ENCODE assay signal across 1 fruit fly cellular context in the genomic region with DNA sequence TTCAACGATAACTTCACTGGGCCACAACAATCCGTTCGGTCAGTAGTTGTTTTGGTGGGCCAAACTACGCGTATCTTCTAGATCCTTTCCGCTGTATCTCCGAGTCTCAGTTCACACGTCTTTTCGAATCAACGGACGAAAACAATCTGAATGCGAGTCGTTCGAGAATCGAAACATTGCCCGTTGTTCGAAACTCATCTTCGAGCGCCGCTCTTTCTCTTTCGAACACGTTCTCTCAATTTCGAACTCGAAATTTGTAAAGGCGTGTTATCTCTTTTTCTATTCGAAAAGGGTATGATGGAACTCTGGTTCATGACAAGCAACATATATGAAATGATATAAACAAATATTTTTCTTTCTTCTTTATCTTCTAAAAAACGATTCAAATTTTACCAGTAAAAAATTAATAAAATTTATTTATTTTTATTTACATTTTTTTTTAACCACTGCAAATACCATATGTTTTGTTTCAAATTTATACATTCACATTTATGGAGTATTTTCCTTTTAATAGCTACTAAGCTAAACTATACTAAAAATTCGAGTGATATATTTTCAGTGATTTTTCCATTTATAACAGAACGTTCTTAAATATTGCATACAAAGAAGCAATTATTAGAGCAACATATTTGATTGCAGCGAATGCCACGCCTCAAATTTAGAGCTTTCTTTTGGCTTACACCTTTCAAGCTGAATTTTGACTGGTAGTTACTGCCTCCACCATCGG.
TF ChIP-seq lines count a peak whose summit lies in the region.

A gene (minus strand): TSS at position 151 of the 727 bp plus-strand sequence.

TF ChIP-seq in whole organism, embryonic, 481 proteins besides CTCF, POLR2A, EP300 and RAD21 (continued from another document and continues in another):
- TF ChIP-seq org-1 (GFP tag; optimal IDR thresholded peaks at IDR 0.05; lab: Kevin White, UChicago): peak; percentile 64
- TF ChIP-seq CG11093 (GFP tag; IDR thresholded peaks at IDR 0.05; lab: Robert Waterston, UW): peak; percentile 52; the same call in 1 of the 3 replicates
- TF ChIP-seq CG8388 (GFP tag; optimal IDR thresholded peaks at IDR 0.05; lab: Kevin White, UChicago): peak; percentile 93
- peak; percentile 94 for TF ChIP-seq Xbp1 (GFP tag; optimal IDR thresholded peaks at IDR 0.05; lab: Kevin White, UChicago)
- TF ChIP-seq CG32772 (GFP tag; IDR thresholded peaks at IDR 0.05; lab: Robert Waterston, UW): peak; percentile 84
- TF ChIP-seq tap (tag; optimal IDR thresholded peaks at IDR 0.05; lab: Kevin White, UChicago): peak; percentile 88
- peak; percentile 56 for TF ChIP-seq sd (tag; optimal IDR thresholded peaks at IDR 0.05; lab: Kevin White, UChicago)
- peak; percentile 82 for TF ChIP-seq CG1233 (GFP tag; optimal IDR thresholded peaks at IDR 0.05; lab: Kevin White, UChicago)
- peak; percentile 59 to 94 for TF ChIP-seq Hr51 (GFP tag; optimal IDR thresholded peaks at IDR 0.05; lab: Kevin White, UChicago)
- TF ChIP-seq vnd (GFP tag; IDR thresholded peaks at IDR 0.05; lab: Robert Waterston, UW; ENCODE audit: partially characterized antibody): no peak
- TF ChIP-seq Atf-2 (GFP tag; optimal IDR thresholded peaks at IDR 0.05; lab: Kevin White, UChicago): peak; percentile 69
- TF ChIP-seq CG4820 (GFP tag; optimal IDR thresholded peaks at IDR 0.05; lab: Kevin White, UChicago): peak; percentile 66
- TF ChIP-seq CG18619 (GFP tag; optimal IDR thresholded peaks at IDR 0.05; lab: Kevin White, UChicago): peak; percentile 84
- TF ChIP-seq bab2 (GFP tag; optimal IDR thresholded peaks at IDR 0.05; lab: Kevin White, UChicago): peak; percentile 71
- peak; percentile 82 for TF ChIP-seq ind (GFP tag; optimal IDR thresholded peaks at IDR 0.05; lab: Kevin White, UChicago)
- peak; percentile 71 for TF ChIP-seq CG13775 (GFP tag; optimal IDR thresholded peaks at IDR 0.05; lab: Kevin White, UChicago)
- TF ChIP-seq ERR (GFP tag; optimal IDR thresholded peaks at IDR 0.05; lab: Kevin White, UChicago): peak; percentile 4
- peak; percentile 91 for TF ChIP-seq Ptx1 (GFP tag; IDR thresholded peaks at IDR 0.05; lab: Robert Waterston, UW)
- TF ChIP-seq CG12299 (tag; optimal IDR thresholded peaks at IDR 0.05; lab: Kevin White, UChicago): peak; percentile 91
- peak; percentile 92 for TF ChIP-seq Drgx (GFP tag; IDR thresholded peaks at IDR 0.05; lab: Robert Waterston, UW)
- peak; percentile 81 for TF ChIP-seq Hand (GFP tag; optimal IDR thresholded peaks at IDR 0.05; lab: Kevin White, UChicago)
- TF ChIP-seq CG30403 (GFP tag; optimal IDR thresholded peaks at IDR 0.05; lab: Kevin White, UChicago): peak; percentile 84
- peak; percentile 29 for TF ChIP-seq CG1529 (GFP tag; optimal IDR thresholded peaks at IDR 0.05; lab: Kevin White, UChicago)
- TF ChIP-seq ftz-f1 (GFP tag; optimal IDR thresholded peaks at IDR 0.05; lab: Kevin White, UChicago): no peak
- no peak for TF ChIP-seq CkIIα-i1 (GFP tag; IDR thresholded peaks at IDR 0.05; lab: Robert Waterston, UW)
- TF ChIP-seq schlank (tag; optimal IDR thresholded peaks at IDR 0.05; lab: Kevin White, UChicago): peak; percentile 39
- peak; percentile 72 for TF ChIP-seq CG3407 (GFP tag; optimal IDR thresholded peaks at IDR 0.05; lab: Kevin White, UChicago)
- TF ChIP-seq H15 (GFP tag; IDR thresholded peaks at IDR 0.05; lab: Robert Waterston, UW): peak; percentile 65; the same call in 2 of the 3 replicates
- peak; percentile 65 to 81 for TF ChIP-seq Pdp1 (GFP tag; optimal IDR thresholded peaks at IDR 0.05; lab: Kevin White, UChicago)
- no peak for TF ChIP-seq CG15479 (GFP tag; optimal IDR thresholded peaks at IDR 0.05; lab: Kevin White, UChicago)
- peak; percentile 63 for TF ChIP-seq CG30020 (tag; optimal IDR thresholded peaks at IDR 0.05; lab: Kevin White, UChicago)
- TF ChIP-seq Ravus (GFP tag; IDR thresholded peaks at IDR 0.05; lab: Robert Waterston, UW): peak; percentile 51; the same call in 1 of the 2 replicates
- TF ChIP-seq scrt (GFP tag; optimal IDR thresholded peaks at IDR 0.05; lab: Kevin White, UChicago): peak; percentile 67
- TF ChIP-seq Spps (tag; optimal IDR thresholded peaks at IDR 0.05; lab: Kevin White, UChicago): peak; percentile 80
- TF ChIP-seq sr (GFP tag; IDR thresholded peaks at IDR 0.05; lab: Robert Waterston, UW): peak; percentile 54; the same call in 2 of the 3 replicates
- TF ChIP-seq stwl (tag; optimal IDR thresholded peaks at IDR 0.05; lab: Kevin White, UChicago): no peak
- TF ChIP-seq CG33557 (GFP tag; optimal IDR thresholded peaks at IDR 0.05; lab: Kevin White, UChicago): peak; percentile 89
- no peak; the same call in 1 of the 2 replicates for TF ChIP-seq ham (GFP tag; IDR thresholded peaks at IDR 0.05; lab: Robert Waterston, UW)
- TF ChIP-seq odd (GFP tag; optimal IDR thresholded peaks at IDR 0.05; lab: Kevin White, UChicago): peak; percentile 87
- peak; percentile 96 for TF ChIP-seq row (GFP tag; IDR thresholded peaks at IDR 0.05; lab: Robert Waterston, UW)
- TF ChIP-seq CG10654 (GFP tag; optimal IDR thresholded peaks at IDR 0.05; lab: Kevin White, UChicago): peak; percentile 72
- peak; percentile 60 for TF ChIP-seq ewg (GFP tag; optimal IDR thresholded peaks at IDR 0.05; lab: Kevin White, UChicago)
- no peak for TF ChIP-seq hth (optimal IDR thresholded peaks at IDR 0.05; lab: Kevin White, UChicago)
- TF ChIP-seq CG11504 (tag; optimal IDR thresholded peaks at IDR 0.05; lab: Kevin White, UChicago): peak; percentile 91
- TF ChIP-seq pros (GFP tag; optimal IDR thresholded peaks at IDR 0.05; lab: Kevin White, UChicago): peak; percentile 78
- peak; percentile 60 for TF ChIP-seq CG11723 (GFP tag; optimal IDR thresholded peaks at IDR 0.05; lab: Kevin White, UChicago)
- no peak for TF ChIP-seq MTF-1 (GFP tag; optimal IDR thresholded peaks at IDR 0.05; lab: Kevin White, UChicago; ENCODE audit: borderline replicate concordance)
- TF ChIP-seq Mrtf (GFP tag; IDR thresholded peaks at IDR 0.05; lab: Robert Waterston, UW): peak; percentile 78; the same call in 2 of the 3 replicates
- TF ChIP-seq CG12104 (GFP tag; optimal IDR thresholded peaks at IDR 0.05; lab: Kevin White, UChicago): peak; percentile 38
- peak; percentile 36 for TF ChIP-seq CG15073 (GFP tag; optimal IDR thresholded peaks at IDR 0.05; lab: Kevin White, UChicago)
- no peak for TF ChIP-seq tll (GFP tag; optimal IDR thresholded peaks at IDR 0.05; lab: Kevin White, UChicago)
- TF ChIP-seq Neu2 (GFP tag; optimal IDR thresholded peaks at IDR 0.05; lab: Kevin White, UChicago; ENCODE audit: borderline replicate concordance): no peak
- TF ChIP-seq CG4617 (GFP tag; optimal IDR thresholded peaks at IDR 0.05; lab: Kevin White, UChicago; ENCODE audit: borderline replicate concordance): peak; percentile 53
- TF ChIP-seq B-H1 (GFP tag; IDR thresholded peaks at IDR 0.05; lab: Robert Waterston, UW): peak; percentile 90
- TF ChIP-seq bbx (GFP tag; IDR thresholded peaks at IDR 0.05; lab: Robert Waterston, UW; ENCODE audit: partially characterized antibody): peak; percentile 81
- TF ChIP-seq CG16863 (GFP tag; optimal IDR thresholded peaks at IDR 0.05; lab: Kevin White, UChicago): peak; percentile 73
- TF ChIP-seq Atf3 (GFP tag; optimal IDR thresholded peaks at IDR 0.05; lab: Kevin White, UChicago): peak; percentile 44
- TF ChIP-seq CG13424 (tag; optimal IDR thresholded peaks at IDR 0.05; lab: Kevin White, UChicago): peak; percentile 92
- peak; percentile 85 for TF ChIP-seq B-H2 (GFP tag; optimal IDR thresholded peaks at IDR 0.05; lab: Kevin White, UChicago)
- peak; percentile 68; the same call in 1 of the 2 replicates for TF ChIP-seq CG8765 (GFP tag; IDR thresholded peaks at IDR 0.05; lab: Robert Waterston, UW)
- TF ChIP-seq CG10543 (GFP tag; optimal IDR thresholded peaks at IDR 0.05; lab: Kevin White, UChicago): peak; percentile 70
- TF ChIP-seq CG12391 (tag; optimal IDR thresholded peaks at IDR 0.05; lab: Kevin White, UChicago): peak; percentile 97
- peak; percentile 88 for TF ChIP-seq ase (GFP tag; IDR thresholded peaks at IDR 0.05; lab: Robert Waterston, UW)
- TF ChIP-seq Adf1 (GFP tag; IDR thresholded peaks at IDR 0.05; lab: Robert Waterston, UW): peak; percentile 53; the same call in 1 of the 2 replicates
- TF ChIP-seq HLH4C (GFP tag; IDR thresholded peaks at IDR 0.05; lab: Robert Waterston, UW; ENCODE audit: partially characterized antibody): peak; percentile 9; the same call in 2 of the 3 replicates
- peak; percentile 69 for TF ChIP-seq psq (GFP tag; optimal IDR thresholded peaks at IDR 0.05; lab: Kevin White, UChicago)
- TF ChIP-seq Dad (GFP tag; optimal IDR thresholded peaks at IDR 0.05; lab: Kevin White, UChicago): peak; percentile 23
- peak; percentile 43 for TF ChIP-seq Ets97D (GFP tag; optimal IDR thresholded peaks at IDR 0.05; lab: Kevin White, UChicago)
- peak; percentile 57 for TF ChIP-seq Camta (GFP tag; optimal IDR thresholded peaks at IDR 0.05; lab: Kevin White, UChicago)
- TF ChIP-seq Vsx1 (GFP tag; optimal IDR thresholded peaks at IDR 0.05; lab: Kevin White, UChicago): peak; percentile 36
- peak; percentile 23 for TF ChIP-seq CG9876 (GFP tag; optimal IDR thresholded peaks at IDR 0.05; lab: Kevin White, UChicago)
- TF ChIP-seq ranshi (GFP tag; IDR thresholded peaks at IDR 0.05; lab: Robert Waterston, UW): peak; percentile 92
- peak; percentile 85 for TF ChIP-seq CG9437 (GFP tag; optimal IDR thresholded peaks at IDR 0.05; lab: Kevin White, UChicago)
- peak; percentile 88 for TF ChIP-seq CG17385 (GFP tag; optimal IDR thresholded peaks at IDR 0.05; lab: Kevin White, UChicago)
- TF ChIP-seq CG14710 (tag; optimal IDR thresholded peaks at IDR 0.05; lab: Kevin White, UChicago): peak; percentile 92
- TF ChIP-seq Scr (GFP tag; IDR thresholded peaks at IDR 0.05; lab: Robert Waterston, UW; ENCODE audit: partially characterized antibody): peak; percentile 44
- peak; percentile 86 for TF ChIP-seq CrebB (tag; optimal IDR thresholded peaks at IDR 0.05; lab: Kevin White, UChicago)
- TF ChIP-seq E2f1 (GFP tag; IDR thresholded peaks at IDR 0.05; lab: Robert Waterston, UW): peak; percentile 93
- TF ChIP-seq CG3281 (GFP tag; optimal IDR thresholded peaks at IDR 0.05; lab: Kevin White, UChicago): peak; percentile 46
- TF ChIP-seq CG14965 (GFP tag; optimal IDR thresholded peaks at IDR 0.05; lab: Kevin White, UChicago; ENCODE audit: borderline replicate concordance): no peak
- peak; percentile 79 to 93 for TF ChIP-seq dpn (GFP tag; optimal IDR thresholded peaks at IDR 0.05; lab: Kevin White, UChicago)
- peak; percentile 74 for TF ChIP-seq CG12219 (GFP tag; optimal IDR thresholded peaks at IDR 0.05; lab: Kevin White, UChicago)
- peak; percentile 40 for TF ChIP-seq BtbVII (GFP tag; optimal IDR thresholded peaks at IDR 0.05; lab: Kevin White, UChicago)
- peak; percentile 4 for TF ChIP-seq CG31388 (GFP tag; optimal IDR thresholded peaks at IDR 0.05; lab: Kevin White, UChicago)
- peak; percentile 71 for TF ChIP-seq nom (GFP tag; optimal IDR thresholded peaks at IDR 0.05; lab: Kevin White, UChicago)
- TF ChIP-seq CG6854 (GFP tag; optimal IDR thresholded peaks at IDR 0.05; lab: Kevin White, UChicago): peak; percentile 73
- peak; percentile 57 for TF ChIP-seq HmgD (GFP tag; optimal IDR thresholded peaks at IDR 0.05; lab: Kevin White, UChicago)
- TF ChIP-seq Bgb (GFP tag; IDR thresholded peaks at IDR 0.05; lab: Robert Waterston, UW; ENCODE audit: partially characterized antibody): peak; percentile 78
- no peak for TF ChIP-seq bigmax (GFP tag; optimal IDR thresholded peaks at IDR 0.05; lab: Kevin White, UChicago)
- peak; percentile 85 for TF ChIP-seq CG15696 (tag; optimal IDR thresholded peaks at IDR 0.05; lab: Kevin White, UChicago)
- TF ChIP-seq twi (tag; optimal IDR thresholded peaks at IDR 0.05; lab: Kevin White, UChicago): peak; percentile 65
- TF ChIP-seq Opbp (GFP tag; IDR thresholded peaks at IDR 0.05; lab: Robert Waterston, UW; ENCODE audit: partially characterized antibody): no peak; the same call in 2 of the 3 replicates
- TF ChIP-seq hb (GFP tag; IDR thresholded peaks at IDR 0.05; lab: Robert Waterston, UW; ENCODE audit: partially characterized antibody): no peak
- peak; percentile 87 for TF ChIP-seq CG10209 (GFP tag; optimal IDR thresholded peaks at IDR 0.05; lab: Kevin White, UChicago)
- TF ChIP-seq slbo (GFP tag; IDR thresholded peaks at IDR 0.05; lab: Robert Waterston, UW): peak; percentile 94
- peak; percentile 78 for TF ChIP-seq mam (GFP tag; optimal IDR thresholded peaks at IDR 0.05; lab: Kevin White, UChicago)
- peak; percentile 87 for TF ChIP-seq Hmr (GFP tag; optimal IDR thresholded peaks at IDR 0.05; lab: Kevin White, UChicago)
- peak; percentile 73 for TF ChIP-seq CG9215 (GFP tag; IDR thresholded peaks at IDR 0.05; lab: Robert Waterston, UW)
- peak; percentile 30 for TF ChIP-seq YL-1 (GFP tag; optimal IDR thresholded peaks at IDR 0.05; lab: Kevin White, UChicago)
- peak; percentile 35; the same call in 1 of the 2 replicates for TF ChIP-seq CG4360 (GFP tag; IDR thresholded peaks at IDR 0.05; lab: Robert Waterston, UW)
- peak; percentile 50; the same call in 1 of the 2 replicates for TF ChIP-seq CG43689 (GFP tag; IDR thresholded peaks at IDR 0.05; lab: Robert Waterston, UW)
- TF ChIP-seq sens (GFP tag; lab: Kevin White, UChicago): peak; percentile 94
- TF ChIP-seq CG3726 (GFP tag; IDR thresholded peaks at IDR 0.05; lab: Robert Waterston, UW): peak; percentile 59; the same call in 1 of the 3 replicates
- TF ChIP-seq CG17568 (GFP tag; optimal IDR thresholded peaks at IDR 0.05; lab: Kevin White, UChicago): peak; percentile 82
- TF ChIP-seq NFAT (GFP tag; IDR thresholded peaks at IDR 0.05; lab: Robert Waterston, UW): peak; percentile 89
- TF ChIP-seq repo (GFP tag; optimal IDR thresholded peaks at IDR 0.05; lab: Kevin White, UChicago): peak; percentile 49
- peak; percentile 90 for TF ChIP-seq lilli (GFP tag; optimal IDR thresholded peaks at IDR 0.05; lab: Kevin White, UChicago)
- TF ChIP-seq tup (GFP tag; optimal IDR thresholded peaks at IDR 0.05; lab: Kevin White, UChicago): peak; percentile 48
- TF ChIP-seq lbe (GFP tag; optimal IDR thresholded peaks at IDR 0.05; lab: Kevin White, UChicago): peak; percentile 75
- TF ChIP-seq CG11085 (GFP tag; IDR thresholded peaks at IDR 0.05; lab: Robert Waterston, UW): peak; percentile 82
- TF ChIP-seq zfh2 (GFP tag; optimal IDR thresholded peaks at IDR 0.05; lab: Kevin White, UChicago): peak; percentile 50
- peak; percentile 64 for TF ChIP-seq wor (GFP tag; IDR thresholded peaks at IDR 0.05; lab: Robert Waterston, UW)
- TF ChIP-seq CG2875 (GFP tag; optimal IDR thresholded peaks at IDR 0.05; lab: Kevin White, UChicago): peak; percentile 61
- peak; percentile 60 for TF ChIP-seq CG4328 (GFP tag; optimal IDR thresholded peaks at IDR 0.05; lab: Kevin White, UChicago)
- TF ChIP-seq ci (GFP tag; IDR thresholded peaks at IDR 0.05; lab: Robert Waterston, UW): peak; percentile 96
- no peak for TF ChIP-seq jigr1 (GFP tag; IDR thresholded peaks at IDR 0.05; lab: Robert Waterston, UW)
- TF ChIP-seq CG6254 (GFP tag; optimal IDR thresholded peaks at IDR 0.05; lab: Kevin White, UChicago): peak; percentile 56
- peak; percentile 32 for TF ChIP-seq Myb (GFP tag; optimal IDR thresholded peaks at IDR 0.05; lab: Kevin White, UChicago)
